Worm (Caenorhabditis elegans): ENCODE results near the gene T18D3.9.

T18D3.9 gene

DNA sequence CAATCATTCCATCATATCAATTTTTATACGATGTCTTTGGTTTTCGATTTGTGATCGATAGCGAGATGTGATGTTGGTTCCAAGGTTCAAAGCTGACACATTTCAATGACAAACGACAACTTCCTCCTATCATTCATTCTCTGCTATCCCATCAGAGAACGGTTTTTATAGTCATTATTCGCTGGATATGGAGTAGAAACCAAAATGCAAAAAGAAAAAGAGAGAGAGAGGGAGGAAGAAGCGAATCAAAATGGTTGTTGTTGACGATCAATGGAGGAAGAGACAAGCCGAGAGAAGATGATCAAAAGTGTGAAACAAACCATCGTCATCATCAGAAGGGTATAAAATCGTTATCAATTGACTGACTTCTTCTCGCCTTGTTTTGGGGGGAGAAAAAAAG is 28.8 kb downstream of the T18D3.9 start, which contains the start of gene T24D3.2 (continued):
- TF ChIP-seq lsy-2 (tag; optimal IDR thresholded peaks at IDR 0.05): no peak
- TF ChIP-seq elt-1 (tag; optimal IDR thresholded peaks at IDR 0.05): no peak
- TF ChIP-seq ztf-4 (tag; optimal IDR thresholded peaks at IDR 0.05): no peak
- TF ChIP-seq nhr-10 (tag; optimal IDR thresholded peaks at IDR 0.05): no peak
- no peak for TF ChIP-seq dmd-4 (tag; optimal IDR thresholded peaks at IDR 0.05)
- no peak for TF ChIP-seq sem-4 (tag; optimal IDR thresholded peaks at IDR 0.05)
- TF ChIP-seq nhr-77 (tag; optimal IDR thresholded peaks at IDR 0.05): no peak
- TF ChIP-seq nhr-25 (tag; optimal IDR thresholded peaks at IDR 0.05): peak; percentile 74
- TF ChIP-seq ztf-11 (tag; optimal IDR thresholded peaks at IDR 0.05): no peak

DNA sequence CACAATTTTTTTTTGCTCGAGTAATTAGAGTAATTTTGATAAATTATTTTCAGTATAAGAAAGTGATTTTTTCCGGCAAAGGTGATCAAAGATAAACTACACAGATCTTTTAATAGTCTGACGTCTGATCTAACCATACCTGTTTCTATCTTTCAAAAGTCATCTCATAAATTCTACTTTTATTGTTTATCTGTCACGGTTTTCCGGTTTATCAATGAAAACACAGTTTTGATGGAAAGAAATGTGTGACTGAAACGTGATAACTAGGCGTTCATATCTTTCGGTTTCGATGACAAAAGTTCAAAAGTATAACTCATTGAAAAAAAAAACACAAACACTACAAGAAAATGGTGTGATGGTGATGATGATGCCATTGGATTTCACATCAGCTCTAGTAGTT is 31.7 kb downstream of the T18D3.9 start:
- TF ChIP-seq unc-55 (GFP tag; optimal IDR thresholded peaks at IDR 0.05) (no peak), ztf-1 (GFP tag; conservative IDR thresholded peaks at IDR 0.05) (no peak), nhr-23 (tag; optimal IDR thresholded peaks at IDR 0.05) (no peak), crh-2 (tag; optimal IDR thresholded peaks at IDR 0.05) (peak; percentile 16), nhr-25 (tag; optimal IDR thresholded peaks at IDR 0.05) (peak; percentile 65), nhr-129 (tag; optimal IDR thresholded peaks at IDR 0.05) (no peak), mab-5 (tag; optimal IDR thresholded peaks at IDR 0.05) (no peak), blmp-1 (tag; optimal IDR thresholded peaks at IDR 0.05; ENCODE audit: insufficient read depth) (no peak), sma-3 (GFP tag; optimal IDR thresholded peaks at IDR 0.05) (peak; percentile 26), ZK546.5 (tag; optimal IDR thresholded peaks at IDR 0.05) (no peak), elt-3 (tag; optimal IDR thresholded peaks at IDR 0.05) (no peak), Y55F3AM.14 (GFP tag; optimal IDR thresholded peaks at IDR 0.05) (no peak), snpc-4 (tag; optimal IDR thresholded peaks at IDR 0.05) (no peak), nhr-12 (tag; optimal IDR thresholded peaks at IDR 0.05) (no peak), ztf-11 (tag; optimal IDR thresholded peaks at IDR 0.05) (no peak), alr-1 (tag; optimal IDR thresholded peaks at IDR 0.05) (no peak), nhr-21 (tag; optimal IDR thresholded peaks at IDR 0.05) (peak; percentile 64), F13H6.1 (tag; optimal IDR thresholded peaks at IDR 0.05) (no peak), aly-2 (tag; optimal IDR thresholded peaks at IDR 0.05) (no peak), nhr-77 (tag; optimal IDR thresholded peaks at IDR 0.05) (no peak), sma-9 (GFP tag; optimal IDR thresholded peaks at IDR 0.05) (peak; percentile 71), sma-9 (tag; optimal IDR thresholded peaks at IDR 0.05) (no peak)

- TF ChIP-seq sma-3 (GFP tag; optimal IDR thresholded peaks at IDR 0.05) (no peak), ama-1 (optimal IDR thresholded peaks at IDR 0.05) (no peak)
Measured at ce11 chrX:12415832-12416231, 38.4 kb downstream of the T18D3.9 start.

ce11 chrX:12413941-12414340 is 40.3 kb downstream of the T18D3.9 start, which contains the start of gene lin-2:
TSS of gene lin-2 (minus strand) at chrX:12414041.
- TF ChIP-seq snpc-4 (tag; optimal IDR thresholded peaks at IDR 0.05) (no peak), R02D3.7 (tag; optimal IDR thresholded peaks at IDR 0.05) (no peak), dmd-4 (tag; optimal IDR thresholded peaks at IDR 0.05) (no peak), blmp-1 (tag; optimal IDR thresholded peaks at IDR 0.05; ENCODE audit: insufficient read depth) (no peak), C34F6.9 (tag; optimal IDR thresholded peaks at IDR 0.05) (no peak), elt-3 (tag; optimal IDR thresholded peaks at IDR 0.05) (no peak), ama-1 (optimal IDR thresholded peaks at IDR 0.05) (no peak), nhr-11 (tag; optimal IDR thresholded peaks at IDR 0.05) (no peak), nhr-129 (tag; optimal IDR thresholded peaks at IDR 0.05) (no peak), unc-39 (tag; optimal IDR thresholded peaks at IDR 0.05) (no peak), lin-39 (tag; optimal IDR thresholded peaks at IDR 0.05) (no peak)

ce11 chrX:12407297-12407696 is 47.0 kb downstream of the T18D3.9 start:
- TF ChIP-seq ztf-11 (tag; optimal IDR thresholded peaks at IDR 0.05) (no peak), F13H6.1 (tag; optimal IDR thresholded peaks at IDR 0.05) (peak; percentile 41), aly-2 (tag; optimal IDR thresholded peaks at IDR 0.05) (no peak), elt-1 (tag; optimal IDR thresholded peaks at IDR 0.05) (no peak), unc-55 (GFP tag; optimal IDR thresholded peaks at IDR 0.05) (no peak), crh-2 (tag; optimal IDR thresholded peaks at IDR 0.05) (no peak), ceh-82 (tag; optimal IDR thresholded peaks at IDR 0.05) (no peak)
